Fruit fly (Drosophila melanogaster): ENCODE data around the gene Prosalpha2.

Prosalpha2 gene

DNA sequence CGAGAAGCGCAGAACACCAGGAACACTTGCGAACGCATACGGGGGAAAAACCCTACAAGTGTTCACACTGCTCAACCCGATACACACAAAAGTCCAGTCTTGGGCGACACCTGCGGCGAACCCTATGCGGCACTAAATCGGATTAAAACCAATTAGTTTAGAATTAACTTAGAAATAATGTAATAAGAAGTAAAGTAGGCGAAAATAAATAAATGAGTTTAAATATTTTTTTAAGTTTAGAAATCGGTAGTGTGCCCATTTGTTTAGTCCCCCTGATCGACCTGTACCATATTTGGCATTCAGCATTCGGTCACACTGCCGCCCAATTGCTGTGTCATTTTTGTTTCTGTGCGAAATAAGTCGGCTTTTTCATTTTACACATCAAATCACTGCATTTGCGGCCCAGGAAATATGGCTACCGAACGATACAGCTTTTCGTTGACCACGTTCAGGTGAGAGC, at the start of gene Prosalpha2:
Gene Prosalpha2 (plus strand): TSS at position 292 of the 460 bp plus-strand sequence.
- TF ChIP-seq noc (tag; optimal IDR thresholded peaks at IDR 0.05), result no peak

DNA sequence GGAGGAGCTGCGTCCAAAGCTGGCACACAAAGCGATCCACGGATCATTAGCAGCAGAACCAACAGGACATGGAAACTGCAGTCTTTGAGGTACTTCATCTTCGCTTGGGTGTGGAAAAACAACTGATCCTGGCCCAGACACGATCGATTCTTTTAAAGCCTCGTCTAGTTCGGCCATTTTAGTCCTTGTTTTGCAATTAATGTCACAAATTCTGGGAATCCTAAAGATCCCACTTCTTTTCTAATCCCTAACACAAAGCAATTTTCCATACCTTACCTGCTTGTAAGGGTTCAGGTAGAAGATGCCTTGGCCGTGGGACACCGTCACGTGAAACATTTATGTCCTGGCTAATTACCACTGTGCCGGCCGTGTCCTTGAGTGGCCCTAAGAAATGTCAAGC, 48.6 kb upstream of the Prosalpha2 start, which contains the start of gene CG10035:
Gene CG10035 (minus strand): TSS at position 129 of the 400 bp plus-strand sequence.
- TF ChIP-seq noc (tag; optimal IDR thresholded peaks at IDR 0.05), result no peak

DNA sequence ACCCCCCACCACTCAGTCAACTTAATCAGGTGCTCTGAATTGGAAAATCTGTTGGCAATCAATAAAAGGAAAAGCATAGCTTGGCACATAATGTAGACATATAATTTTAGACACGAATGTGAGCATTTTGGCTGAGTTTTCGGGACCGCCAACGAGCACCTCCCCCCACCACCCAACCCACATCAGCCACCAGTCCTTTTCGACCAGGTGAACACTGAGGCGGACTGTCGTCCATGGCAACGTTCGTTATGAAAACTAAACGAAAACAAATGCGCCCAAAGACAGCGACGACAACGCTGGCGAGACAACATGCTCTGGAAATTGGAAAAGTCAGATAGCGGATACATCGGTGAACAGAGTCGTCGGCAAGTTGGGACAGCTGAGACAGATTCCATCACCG, 48.1 kb upstream of the Prosalpha2 start, which contains the start of gene GstD11:
Gene GstD11 (plus strand): TSS at position 301 of the 400 bp plus-strand sequence.
- no peak for TF ChIP-seq noc (tag; optimal IDR thresholded peaks at IDR 0.05)

DNA sequence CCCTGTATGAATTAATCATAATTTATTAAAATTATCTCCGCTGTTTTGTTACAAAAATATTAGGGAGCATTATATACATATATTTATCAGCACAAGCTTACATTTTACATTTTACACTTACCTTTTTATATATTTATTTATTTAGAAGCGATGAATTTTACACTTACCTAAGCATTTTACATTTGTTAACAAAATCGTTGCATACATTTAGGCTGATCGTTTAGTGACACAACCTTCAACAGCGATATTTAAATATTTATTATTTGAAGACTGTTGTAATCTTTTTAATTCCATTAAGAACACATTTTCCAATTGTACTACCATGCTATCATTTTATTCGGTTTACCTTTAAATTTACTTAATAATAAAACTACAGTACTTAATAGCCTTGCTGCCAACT, 47.3 kb upstream of the Prosalpha2 start:
- no peak for TF ChIP-seq noc (tag; optimal IDR thresholded peaks at IDR 0.05)

DNA sequence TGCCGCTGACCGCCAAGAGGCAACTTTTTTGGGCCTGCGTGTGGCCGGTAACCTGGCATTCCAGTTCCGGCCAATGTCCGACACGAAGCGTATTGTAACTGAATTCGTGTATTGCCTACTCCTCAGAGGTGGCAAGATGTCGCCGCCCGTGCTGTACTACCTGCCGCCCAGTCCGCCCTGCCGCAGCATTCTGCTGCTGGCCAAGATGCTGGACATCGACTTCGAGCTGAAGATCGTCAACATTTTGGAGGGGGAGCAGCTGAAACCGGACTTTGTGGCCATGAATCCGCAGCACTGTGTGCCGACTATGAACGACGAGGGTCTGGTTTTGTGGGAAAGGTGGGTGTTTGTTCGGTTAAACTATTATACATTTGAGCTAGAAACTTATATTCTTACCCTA, 46.8 kb upstream of the Prosalpha2 start:
- no peak for TF ChIP-seq noc (tag; optimal IDR thresholded peaks at IDR 0.05)

DNA sequence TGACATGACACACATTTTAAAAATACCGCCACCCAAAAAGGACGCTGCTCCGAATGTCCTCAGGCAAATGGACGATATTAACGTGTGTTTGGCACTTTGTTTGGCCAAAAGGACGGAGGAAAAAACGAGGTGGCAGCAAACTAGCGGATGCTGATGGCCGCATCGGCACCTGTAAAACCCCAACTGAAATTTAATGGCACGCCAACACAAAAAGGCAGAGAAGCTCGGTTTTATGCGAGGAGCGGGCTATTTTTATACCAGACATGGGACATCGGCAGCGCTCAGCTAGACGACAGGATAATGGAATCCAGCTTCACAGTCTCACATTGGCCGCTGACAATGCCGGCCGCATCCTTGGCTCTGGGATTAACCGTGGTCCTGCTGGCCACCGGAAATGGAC, 45.2 kb upstream of the Prosalpha2 start, which contains the start of gene Sol1:
Gene Sol1 (plus strand): TSS at position 301 of the 400 bp plus-strand sequence.
- no peak for TF ChIP-seq noc (tag; optimal IDR thresholded peaks at IDR 0.05)

DNA sequence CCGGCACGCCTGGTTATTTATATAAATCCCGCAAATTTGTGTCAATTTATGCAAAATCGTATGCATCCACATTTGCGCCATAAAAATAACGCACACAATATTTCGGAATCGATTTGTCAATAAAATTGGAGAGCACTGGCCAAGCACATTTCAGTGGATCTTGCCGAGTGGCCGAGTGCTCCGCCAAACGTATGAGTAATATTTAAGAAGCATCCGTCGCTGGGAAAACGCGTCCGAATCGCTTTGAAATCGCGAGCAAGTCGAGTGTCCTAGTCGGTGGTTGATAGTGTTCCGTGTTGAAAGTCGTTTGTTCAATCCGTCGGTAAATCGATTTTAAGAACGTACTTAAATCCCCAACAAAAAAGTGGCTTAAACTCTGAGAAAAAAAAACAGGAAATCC, 44.2 kb upstream of the Prosalpha2 start, which contains the start of gene CG33098:
Gene CG33098 (plus strand): TSS at position 224 of the 400 bp plus-strand sequence.
- no peak for TF ChIP-seq noc (tag; optimal IDR thresholded peaks at IDR 0.05)

DNA sequence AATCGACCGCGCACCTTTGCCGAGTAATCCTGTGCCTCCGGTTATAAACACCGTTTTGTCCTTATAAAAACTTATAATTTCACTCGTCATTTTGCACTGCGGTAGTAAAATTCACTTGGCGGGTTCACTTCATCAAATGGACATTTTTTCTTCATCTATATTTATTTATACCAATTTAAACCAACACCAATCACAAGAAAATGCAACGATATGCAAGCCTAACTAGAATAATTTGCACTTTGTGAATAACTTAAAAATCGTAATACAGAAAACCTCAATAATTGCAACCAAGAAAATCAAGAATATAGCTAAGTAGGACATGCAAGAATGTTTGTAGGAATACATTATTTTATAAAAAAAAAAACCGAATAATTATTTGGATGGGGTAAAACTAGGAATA, 35.2 kb upstream of the Prosalpha2 start, which contains the start of the genes CG10096 and CG10097:
Gene CG10096 (minus strand): TSS at position 101 of the 400 bp plus-strand sequence.
Gene CG10097 (minus strand): TSS at position 101 of the 400 bp plus-strand sequence.
- TF ChIP-seq noc (tag; optimal IDR thresholded peaks at IDR 0.05), result no peak

DNA sequence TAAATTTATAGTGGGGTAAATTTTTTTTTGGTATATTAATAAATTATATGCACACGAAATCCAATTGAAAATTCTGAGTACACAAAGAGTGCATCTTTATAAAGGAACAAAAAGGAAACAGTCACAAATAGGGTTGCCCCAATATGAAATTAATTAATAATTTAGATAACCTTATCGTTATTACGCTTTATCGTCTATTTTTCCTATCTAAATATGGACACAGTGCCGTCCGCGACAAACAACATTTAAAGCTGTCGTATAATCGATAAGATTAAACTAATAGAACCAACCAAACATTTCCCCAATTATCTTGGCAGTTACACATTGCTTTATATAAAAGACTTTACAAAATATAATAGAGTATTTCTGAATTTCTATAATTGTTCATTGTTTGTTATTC, 33.1 kb upstream of the Prosalpha2 start:
- no peak for TF ChIP-seq noc (tag; optimal IDR thresholded peaks at IDR 0.05)

DNA sequence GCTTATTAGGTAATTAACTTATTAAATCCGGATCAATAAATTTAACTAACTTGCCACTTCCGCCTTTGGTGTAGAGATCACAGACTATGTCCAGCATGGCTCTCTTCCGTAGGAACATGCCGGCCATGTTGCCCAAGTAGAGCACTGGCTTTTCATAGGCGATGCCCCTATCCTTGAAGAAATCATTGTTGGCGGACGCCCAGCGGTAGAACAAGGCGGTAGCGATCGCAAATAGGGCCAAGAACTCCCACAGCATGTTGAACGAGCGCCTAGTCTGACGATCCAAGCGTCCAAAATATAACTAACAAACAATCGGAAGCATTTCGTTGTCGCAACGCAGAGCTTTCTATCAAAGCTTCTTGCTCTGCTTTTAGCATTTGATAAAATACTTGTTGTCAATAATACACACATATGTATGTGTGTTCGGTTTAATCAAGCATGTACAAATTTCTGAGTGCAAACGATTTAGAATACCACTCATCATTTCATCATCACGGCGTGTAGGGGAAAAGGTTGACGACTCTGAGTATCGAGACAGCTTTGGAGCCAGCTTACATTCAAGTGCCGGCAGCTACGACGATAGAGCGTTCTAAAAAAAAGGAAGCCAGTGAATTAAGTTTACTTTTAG, 32.4 kb upstream of the Prosalpha2 start, which contains the start of gene Cyp9f3:
Gene Cyp9f3 (minus strand): TSS at position 310 of the 628 bp plus-strand sequence.
- no peak for TF ChIP-seq noc (tag; optimal IDR thresholded peaks at IDR 0.05)

DNA sequence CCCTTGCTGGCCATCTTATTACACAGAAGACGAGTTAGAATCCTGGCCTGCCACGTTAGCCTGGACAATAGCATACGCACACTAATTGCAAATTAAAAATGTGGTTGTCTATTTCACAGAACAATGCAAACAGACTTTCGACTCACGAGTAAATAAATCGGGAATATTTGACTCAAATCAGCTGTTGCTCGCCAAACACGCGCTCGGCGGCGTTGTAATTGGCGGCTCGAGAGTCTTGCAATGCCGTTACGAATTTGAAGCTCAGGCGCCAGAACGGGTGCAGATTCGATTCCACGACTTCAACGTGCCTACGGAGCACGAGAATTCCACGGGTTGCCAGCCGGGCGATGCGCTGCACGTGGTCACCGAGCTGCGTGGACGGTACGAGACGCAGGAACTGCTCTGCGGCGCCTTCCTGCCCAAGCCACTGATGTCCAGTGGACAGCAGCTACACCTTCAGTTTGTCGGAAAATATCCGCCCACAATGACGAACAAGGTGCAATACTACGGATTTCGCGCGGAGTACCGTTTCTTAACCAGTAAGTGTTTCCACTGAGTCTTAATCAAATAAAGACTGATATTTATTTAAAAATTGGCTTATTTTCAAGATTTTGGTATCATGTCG, 29.3 kb upstream of the Prosalpha2 start, which contains the start of gene DNAlig3:
Gene DNAlig3 (minus strand): TSS at position 168 of the 625 bp plus-strand sequence.
- no peak for TF ChIP-seq noc (tag; optimal IDR thresholded peaks at IDR 0.05)

DNA sequence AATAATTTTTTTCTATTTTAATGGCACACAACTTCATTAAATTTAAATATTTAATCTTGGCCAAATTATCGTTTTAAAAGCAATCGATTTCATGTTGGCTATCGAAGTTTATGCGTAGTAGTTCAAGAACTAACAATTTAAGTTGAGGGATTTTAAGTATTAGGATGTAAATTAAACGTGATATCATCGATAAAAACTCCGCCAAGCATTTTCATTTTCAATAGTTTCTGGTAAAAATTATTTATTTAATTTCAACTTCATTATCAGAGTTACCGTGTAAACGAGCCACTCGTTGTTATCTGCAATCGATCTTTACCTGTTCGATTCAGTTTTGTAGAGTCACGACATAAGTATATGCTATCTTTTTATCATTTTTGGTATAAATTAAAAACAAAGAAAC, 28.2 kb upstream of the Prosalpha2 start:
- peak; percentile 97 for TF ChIP-seq noc (tag; optimal IDR thresholded peaks at IDR 0.05)

DNA sequence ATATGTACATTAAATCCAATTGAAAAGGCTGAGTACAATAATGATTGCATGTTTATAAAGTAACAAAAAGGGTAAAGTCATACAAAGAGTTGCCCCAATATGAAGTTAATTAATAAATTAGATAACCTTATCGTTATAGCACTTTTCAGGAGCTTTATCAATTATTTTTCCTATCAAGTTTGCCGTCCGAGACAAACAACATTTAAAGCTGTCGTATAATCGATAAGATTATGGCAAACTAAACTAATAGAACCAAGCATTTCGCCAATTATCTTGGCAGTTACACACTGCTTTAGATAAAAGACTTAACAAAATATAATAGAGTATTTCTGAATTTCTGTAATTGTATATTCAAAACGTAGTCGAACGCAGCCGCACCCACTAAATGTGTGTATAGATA, 26.0 kb upstream of the Prosalpha2 start:
- TF ChIP-seq noc (tag; optimal IDR thresholded peaks at IDR 0.05), result no peak

DNA sequence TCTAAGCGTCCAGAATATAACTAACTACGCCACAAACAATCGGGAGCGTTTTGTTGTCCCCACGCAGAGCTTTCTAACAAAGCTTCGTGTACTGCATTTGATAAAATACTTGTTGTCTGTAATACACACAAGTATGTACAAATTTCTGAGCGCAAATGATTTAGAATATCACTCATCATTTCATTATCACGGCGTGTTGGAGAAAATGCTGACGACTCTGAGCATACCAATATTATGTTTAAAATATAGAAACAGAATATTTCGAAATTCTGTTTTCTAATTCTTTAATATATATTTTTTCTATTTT, 25.2 kb upstream of the Prosalpha2 start, which contains the start of gene Cyp9f2:
Gene Cyp9f2 (minus strand): TSS at position 101 of the 307 bp plus-strand sequence.
- TF ChIP-seq noc (tag; optimal IDR thresholded peaks at IDR 0.05), result no peak

DNA sequence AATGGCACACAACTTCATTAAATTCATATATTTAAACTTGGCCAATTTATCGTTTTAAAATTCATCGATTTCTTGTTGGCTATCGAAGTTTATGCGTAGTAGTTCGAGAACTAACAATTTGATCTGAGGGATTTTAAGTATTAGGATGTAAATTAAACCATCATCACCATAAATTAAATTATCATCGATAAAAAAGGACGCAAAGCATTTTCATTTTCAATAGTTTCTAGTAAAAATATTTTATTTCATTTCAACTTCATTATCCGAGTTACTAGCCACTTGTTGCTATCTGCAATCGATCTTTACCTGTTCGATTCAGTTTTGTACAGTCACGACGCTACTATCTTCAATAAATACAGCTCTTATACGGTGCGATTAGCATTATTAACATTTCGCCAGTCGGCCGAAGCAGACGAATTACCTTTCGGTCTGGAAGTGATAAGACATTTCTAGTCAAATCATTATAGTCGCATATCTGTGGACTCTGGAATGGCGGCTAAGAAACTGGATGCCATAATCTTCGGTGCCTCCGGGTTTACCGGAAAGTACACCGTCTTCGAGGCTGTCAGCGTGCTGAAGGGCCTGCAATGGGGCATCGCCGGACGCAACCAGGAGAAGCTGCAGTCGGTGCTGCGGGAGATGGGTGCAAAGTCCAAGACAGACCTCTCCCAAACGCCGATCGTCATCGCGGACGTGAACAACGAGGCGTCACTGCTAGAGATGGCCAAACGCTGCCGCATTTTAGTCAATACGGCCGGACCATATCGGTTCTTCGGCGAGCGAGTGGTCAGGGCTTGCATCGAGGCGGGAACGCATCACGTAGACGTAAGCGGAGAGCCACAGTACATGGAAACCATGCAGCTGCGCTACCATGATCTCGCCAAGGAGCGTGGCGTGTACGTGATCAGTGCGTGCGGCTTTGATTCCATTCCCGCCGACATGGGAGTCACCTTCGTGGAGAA, 24.6 kb upstream of the Prosalpha2 start, which contains the start of gene CG5167:
Gene CG5167 (plus strand): TSS at position 298 of the 962 bp plus-strand sequence.
- peak; percentile 68 for TF ChIP-seq noc (tag; optimal IDR thresholded peaks at IDR 0.05)
